Worm (Caenorhabditis elegans) whole organism, L4/young adult: ENCODE results near the gene znf-598.

Experiments used
- W03F9.2 ChIP-seq: fragments of 150-350 bp; optimal IDR thresholded peaks from 2 replicates; lab custom pipeline; 2014; ENCODE audit warnings: missing biosample characterization, missing genetic modification characterization
- dao-5 ChIP-seq: sonication (generic microtip); optimal IDR thresholded peaks from 2 replicates; lab custom pipeline; 2016; ENCODE audit warnings: missing genotype, missing genetic modification characterization, moderate library complexity, missing compliant biosample characterization
- him-1 ChIP-seq: sonication (generic microtip); optimal IDR thresholded peaks from 2 replicates; lab custom pipeline; 2016; ENCODE audit warnings: missing genotype, missing genetic modification reagents, missing genetic modification characterization, missing compliant biosample characterization

ce11 chrII:7075564-7076228, 50.1 kb downstream of the znf-598 start, which contains the start of gene T02G5.7:
- TF ChIP-seq him-1 (tag; lab: Kevin White, UChicago) (no peak), W03F9.2 (tag; lab: Kevin White, UChicago) (no peak), dao-5 (no peak)
